Worm (Caenorhabditis elegans) whole organism, L2 larva: Measurements from ENCODE around the gene cyp-34A5.

Source experiments
- aly-2 ChIP-seq: fragments of 150-350 bp; optimal IDR thresholded peaks from 2 replicates; lab custom pipeline; 2014; ENCODE audit warnings: missing biosample characterization, missing genetic modification characterization
- blmp-1 ChIP-seq: sonication (generic microtip); optimal IDR thresholded peaks from 2 replicates; lab custom pipeline; 2017; ENCODE audit warnings: missing genetic modification characterization, mild to moderate bottlenecking, missing compliant biosample characterization, antibody characterized with exemption, moderate library complexity; ENCODE audit not compliant: insufficient read depth
- egl-27 ChIP-seq: sonication (generic microtip); optimal IDR thresholded peaks from 3 replicates; lab custom pipeline; 2017; ENCODE audit warnings: missing biosample characterization, missing genetic modification reagents, missing genetic modification characterization
- elt-3 ChIP-seq: sonication (generic microtip); optimal IDR thresholded peaks from 2 replicates; lab custom pipeline; 2017; ENCODE audit warnings: missing biosample characterization, missing genetic modification characterization
- nhr-12 ChIP-seq: fragments of 150-350 bp; optimal IDR thresholded peaks from 2 replicates; lab custom pipeline; 2014; ENCODE audit warnings: missing biosample characterization, missing genetic modification characterization
- nhr-77 ChIP-seq: fragments of 150-350 bp; optimal IDR thresholded peaks from 2 replicates; lab custom pipeline; 2014; ENCODE audit warnings: missing biosample characterization, missing genetic modification characterization
- skn-1 ChIP-seq: sonication (generic microtip); optimal IDR thresholded peaks from 2 replicates; lab custom pipeline; 2017; ENCODE audit warnings: missing biosample characterization, missing genetic modification characterization
- sma-9 ChIP-seq, 2 experiments: fragments of 150-350 bp in 1 of 2; sonication (generic microtip) in 1 of 2; optimal IDR thresholded peaks; 2 replicates each; lab custom pipeline; 2014 to 2016; ENCODE audit warnings: missing genetic modification characterization in 2 of 2, mild to moderate bottlenecking in 1 of 2, missing biosample characterization in 1 of 2, missing compliant biosample characterization in 1 of 2, missing genetic modification reagents in 1 of 2, moderate library complexity in 1 of 2
- unc-62 ChIP-seq: fragments of 150-350 bp; optimal IDR thresholded peaks from 2 replicates; lab custom pipeline; 2014; ENCODE audit warnings: missing biosample characterization, missing genetic modification reagents, missing genetic modification characterization
- ztf-11 ChIP-seq: sonication (generic microtip); optimal IDR thresholded peaks from 2 replicates; lab custom pipeline; 2017; ENCODE audit warnings: missing biosample characterization, missing genetic modification characterization
- ztf-4 ChIP-seq: fragments of 150-350 bp; optimal IDR thresholded peaks from 2 replicates; lab custom pipeline; 2014; ENCODE audit warnings: missing biosample characterization, missing genetic modification characterization

DNA sequence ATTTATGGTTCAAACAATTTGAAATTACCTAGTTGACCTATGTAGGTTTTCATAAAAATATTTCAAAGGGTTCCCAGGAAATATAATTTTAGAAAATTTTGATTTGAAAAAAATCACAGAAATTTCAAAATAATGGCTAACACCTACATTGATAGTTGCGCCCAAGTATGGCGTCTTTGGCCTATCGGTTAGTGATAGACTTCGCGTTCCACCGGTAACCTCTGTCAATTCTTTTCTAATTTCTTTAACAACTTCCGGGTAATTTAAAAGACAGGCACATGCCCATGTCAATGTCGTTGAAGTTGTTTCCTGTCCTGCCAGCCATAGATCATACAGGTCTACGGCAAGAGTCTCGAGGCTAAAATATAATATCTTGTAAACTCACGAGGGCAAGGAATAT is 11.4 kb upstream of the cyp-34A5 start:
- TF ChIP-seq skn-1 (tag; lab: Kevin White, UChicago) = no peak
- TF ChIP-seq nhr-77 (tag; lab: Kevin White, UChicago) = no peak
- TF ChIP-seq unc-62 = no peak
- no peak for TF ChIP-seq blmp-1 (tag; lab: Kevin White, UChicago)
- no peak for TF ChIP-seq ztf-11 (tag; lab: Kevin White, UChicago)
- TF ChIP-seq ztf-4 (tag; lab: Kevin White, UChicago) = no peak
- TF ChIP-seq nhr-12 (tag; lab: Kevin White, UChicago) = no peak
- no peak for TF ChIP-seq elt-3
- TF ChIP-seq sma-9 (GFP tag; optimal IDR thresholded peaks at IDR 0.05; lab: Kevin White, UChicago) = no peak
- no peak for TF ChIP-seq sma-9 (tag; optimal IDR thresholded peaks at IDR 0.05; lab: Kevin White, UChicago)
- no peak for TF ChIP-seq egl-27 (tag; lab: Kevin White, UChicago)
- TF ChIP-seq aly-2 (tag; lab: Kevin White, UChicago) = no peak
